Worm (Caenorhabditis elegans): ENCODE results near the gene T01H3.3.
A peak's percentile ranks its signal among the peaks of the same experiment; 100 is the strongest.

The T01H3.3 gene

ce11 chrII:7836613-7837226 is 37.0 kb downstream of the T01H3.3 start (continued):
- TF ChIP-seq snpc-4 (tag; optimal IDR thresholded peaks at IDR 0.05) (no peak), lir-3 (tag; optimal IDR thresholded peaks at IDR 0.05; ENCODE audit: poor library complexity) (peak; percentile 49), elt-3 (tag; optimal IDR thresholded peaks at IDR 0.05) (no peak), nhr-28 (tag; optimal IDR thresholded peaks at IDR 0.05) (no peak), ets-5 (GFP tag; IDR thresholded peaks at IDR 0.05) (no peak), ces-1 (GFP tag; optimal IDR thresholded peaks at IDR 0.05) (no peak), lin-35 (GFP tag; optimal IDR thresholded peaks at IDR 0.05) (no peak), unc-86 (tag; optimal IDR thresholded peaks at IDR 0.05) (no peak), C16A3.4 (tag; optimal IDR thresholded peaks at IDR 0.05) (peak; percentile 29), vab-15 (tag; optimal IDR thresholded peaks at IDR 0.05) (peak; percentile 27), nhr-90 (tag; optimal IDR thresholded peaks at IDR 0.05; ENCODE audit: poor library complexity) (no peak), ama-1 (optimal IDR thresholded peaks at IDR 0.05) (no peak), unc-98 (GFP tag; IDR thresholded peaks at IDR 0.05) (peak; percentile 60), mab-9 (GFP tag; IDR thresholded peaks at IDR 0.05) (no peak), alr-1 (tag; optimal IDR thresholded peaks at IDR 0.05; ENCODE audit: borderline replicate concordance) (no peak), nhr-76 (tag; optimal IDR thresholded peaks at IDR 0.05) (no peak), sptf-1 (tag; optimal IDR thresholded peaks at IDR 0.05) (no peak), zip-4 (GFP tag; optimal IDR thresholded peaks at IDR 0.05) (no peak), swsn-7 (tag; optimal IDR thresholded peaks at IDR 0.05) (peak; percentile 64), ceh-90 (tag; optimal IDR thresholded peaks at IDR 0.05) (no peak), efl-3 (GFP tag; optimal IDR thresholded peaks at IDR 0.05) (no peak), tbx-2 (tag; optimal IDR thresholded peaks at IDR 0.05) (peak; percentile 71), jun-1 (tag; optimal IDR thresholded peaks at IDR 0.05) (no peak), blmp-1 (tag; optimal IDR thresholded peaks at IDR 0.05) (no peak), F16B12.6 (tag; optimal IDR thresholded peaks at IDR 0.05) (no peak), fkh-4 (tag; optimal IDR thresholded peaks at IDR 0.05; ENCODE audit: borderline replicate concordance) (no peak), ceh-63 (GFP tag; optimal IDR thresholded peaks at IDR 0.05) (no peak), dpl-1 (GFP tag; optimal IDR thresholded peaks at IDR 0.05) (peak in 1 of 3 experiments; percentile 13), efl-1 (optimal IDR thresholded peaks at IDR 0.05) (peak in 1 of 2 experiments; percentile 19), efl-1 (GFP tag; optimal IDR thresholded peaks at IDR 0.05 in 1 of 2) (no peak), dsc-1 (tag; optimal IDR thresholded peaks at IDR 0.05) (no peak), fkh-8 (tag; optimal IDR thresholded peaks at IDR 0.05) (no peak), nhr-77 (tag; optimal IDR thresholded peaks at IDR 0.05) (no peak), nhr-11 (tag; optimal IDR thresholded peaks at IDR 0.05) (no peak), mdl-1 (tag; optimal IDR thresholded peaks at IDR 0.05) (peak in 1 of 2 experiments; percentile 61), xbp-1 (tag; optimal IDR thresholded peaks at IDR 0.05) (peak; percentile 11), ztf-11 (tag; optimal IDR thresholded peaks at IDR 0.05) (no peak), grh-1 (GFP tag; IDR thresholded peaks at IDR 0.05) (no peak), fos-1 (tag; optimal IDR thresholded peaks at IDR 0.05) (no peak), nhr-19 (GFP tag; conservative IDR thresholded peaks at IDR 0.05) (peak; percentile 80), hpl-2 (GFP tag; optimal IDR thresholded peaks at IDR 0.05) (no peak), skn-1 (tag; optimal IDR thresholded peaks at IDR 0.05) (no peak), unc-30 (tag; optimal IDR thresholded peaks at IDR 0.05) (no peak), aly-2 (tag; optimal IDR thresholded peaks at IDR 0.05) (no peak), nhr-85 (tag) (peak; percentile 36), sup-37 (GFP tag; optimal IDR thresholded peaks at IDR 0.05) (peak; percentile 30), irx-1 (tag; optimal IDR thresholded peaks at IDR 0.05) (peak; percentile 14)

Measured in whole organism, L1 larva.